Worm (Caenorhabditis elegans): Measurements from ENCODE around the gene cnc-7.

ce11 chrV:20413936-20414335, 20.1 kb downstream of the cnc-7 start:
- TF ChIP-seq rpc-1 (optimal IDR thresholded peaks at IDR 0.05) (no peak), rpc-1 (tag; optimal IDR thresholded peaks at IDR 0.05) (no peak), unc-62 (GFP tag; optimal IDR thresholded peaks at IDR 0.05) (peak; percentile 42), sdz-38 (tag; optimal IDR thresholded peaks at IDR 0.05) (no peak), C17E4.6 (GFP tag; IDR thresholded peaks at IDR 0.05) (no peak), nfya-1 (tag; optimal IDR thresholded peaks at IDR 0.05; ENCODE audit: borderline replicate concordance, insufficient read depth) (no peak), snpc-4 (GFP tag; optimal IDR thresholded peaks at IDR 0.05) (no peak), snpc-4 (tag; optimal IDR thresholded peaks at IDR 0.05) (no peak), sea-2 (GFP tag; IDR thresholded peaks at IDR 0.05) (no peak), ama-1 (optimal IDR thresholded peaks at IDR 0.05) (no peak), ama-1 (GFP tag; optimal IDR thresholded peaks at IDR 0.05) (no peak), tbp1 (GFP tag; optimal IDR thresholded peaks at IDR 0.05) (no peak), B0336.3 (GFP tag; IDR thresholded peaks at IDR 0.05) (no peak), nhr-80 (tag; optimal IDR thresholded peaks at IDR 0.05) (no peak), C06A6.2 (GFP tag; conservative IDR thresholded peaks at IDR 0.05) (no peak), bed-2 (GFP tag; IDR thresholded peaks at IDR 0.05) (no peak), tbx-9 (tag; optimal IDR thresholded peaks at IDR 0.05; ENCODE audit: borderline replicate concordance) (no peak)
